Worm (Caenorhabditis elegans) whole organism, young adult: ENCODE results near the gene Y43C5A.2.
A peak's percentile ranks its signal among the peaks of the same experiment; 100 is the strongest.

ENCODE experiments used
- F37B4.10 ChIP-seq: fragments of 200-800 bp; sonication (Bioruptor generic); IDR thresholded peaks from 2 replicates; pipeline ENCODE4 v1.3.6; 2022; ENCODE audit warnings: missing genetic modification characterization, missing compliant biosample characterization
- F49E8.2 ChIP-seq: sonication (generic microtip); optimal IDR thresholded peaks from 3 replicates; lab custom pipeline; 2017; ENCODE audit warnings: missing genetic modification characterization, mild to moderate bottlenecking, missing compliant biosample characterization, antibody characterized with exemption, moderate library complexity; ENCODE audit not compliant: insufficient read depth
- Y53G8AR.9 ChIP-seq: fragments of 200-800 bp; sonication (Bioruptor generic); conservative IDR thresholded peaks from 2 replicates; pipeline ENCODE4 v1.3.6; 2022; ENCODE audit warnings: missing genetic modification reagents, missing genetic modification characterization, missing compliant biosample characterization
- ama-1 ChIP-seq, 3 experiments: fragments of 150-350 bp in 1 of 3; sonication (generic microtip) in 2 of 3; optimal IDR thresholded peaks; 2 replicates each; lab custom pipeline; 2014 to 2018; ENCODE audit warnings: missing biosample characterization in 2 of 3, missing genetic modification characterization in 2 of 3, missing genetic modification reagents in 2 of 3
- ceh-100 ChIP-seq: fragments of 200-800 bp; sonication (Bioruptor generic); IDR thresholded peaks from 2 replicates; pipeline ENCODE4 v1.3.6; 2022; ENCODE audit warnings: missing genetic modification reagents, missing genetic modification characterization, missing compliant biosample characterization
- chd-7 ChIP-seq: sonication (generic microtip); optimal IDR thresholded peaks from 2 replicates; lab custom pipeline; 2016; ENCODE audit warnings: mild to moderate bottlenecking, missing genetic modification characterization, moderate library complexity, missing compliant biosample characterization
- dpl-1 ChIP-seq: fragments of 150-350 bp; optimal IDR thresholded peaks from 2 replicates; lab custom pipeline; 2014; ENCODE audit warnings: missing biosample characterization, missing genetic modification reagents, missing genetic modification characterization
- let-607 ChIP-seq, 2 experiments: fragments of 200-800 bp in 1 of 2; sonication (Bioruptor generic) in 1 of 2; sonication (generic microtip) in 1 of 2; optimal IDR thresholded peaks; 2 replicates each; lab custom pipeline; 2016 to 2018; ENCODE audit warnings: mild to moderate bottlenecking in 2 of 2, missing compliant biosample characterization in 2 of 2, missing genetic modification characterization in 2 of 2, moderate library complexity in 2 of 2, missing genotype in 1 of 2
- mxl-1 ChIP-seq: sonication (generic microtip); optimal IDR thresholded peaks from 2 replicates; lab custom pipeline; 2016; ENCODE audit warnings: missing genetic modification characterization, missing compliant biosample characterization
- snpc-3.4 ChIP-seq: sonication (generic microtip); optimal IDR thresholded peaks from 2 replicates; lab custom pipeline; 2017; ENCODE audit warnings: missing genetic modification characterization, mild to moderate bottlenecking, missing compliant biosample characterization, antibody characterized with exemption, moderate library complexity, missing genotype, missing genetic modification reagents
- snpc-4 ChIP-seq, 5 experiments: fragments of 150-350 bp in 1 of 5; sonication (generic microtip) in 4 of 5; optimal IDR thresholded peaks; 2 replicates each; lab custom pipeline; 2014 to 2018; ENCODE audit warnings: missing genetic modification characterization in 5 of 5, missing biosample characterization in 3 of 5, antibody characterized with exemption in 2 of 5, mild to moderate bottlenecking in 2 of 5, missing compliant biosample characterization in 2 of 5, missing genotype in 2 of 5, moderate library complexity in 2 of 5, missing genetic modification reagents in 1 of 5
- somi-1 ChIP-seq: fragments of 200-800 bp; sonication (Bioruptor generic); optimal IDR thresholded peaks from 2 replicates; lab custom pipeline; 2018; ENCODE audit warnings: mild to moderate bottlenecking, missing genetic modification characterization, missing compliant biosample characterization
- ztf-26 ChIP-seq: sonication (generic microtip); optimal IDR thresholded peaks from 2 replicates; lab custom pipeline; 2017; ENCODE audit warnings: missing genetic modification characterization, missing compliant biosample characterization

DNA sequence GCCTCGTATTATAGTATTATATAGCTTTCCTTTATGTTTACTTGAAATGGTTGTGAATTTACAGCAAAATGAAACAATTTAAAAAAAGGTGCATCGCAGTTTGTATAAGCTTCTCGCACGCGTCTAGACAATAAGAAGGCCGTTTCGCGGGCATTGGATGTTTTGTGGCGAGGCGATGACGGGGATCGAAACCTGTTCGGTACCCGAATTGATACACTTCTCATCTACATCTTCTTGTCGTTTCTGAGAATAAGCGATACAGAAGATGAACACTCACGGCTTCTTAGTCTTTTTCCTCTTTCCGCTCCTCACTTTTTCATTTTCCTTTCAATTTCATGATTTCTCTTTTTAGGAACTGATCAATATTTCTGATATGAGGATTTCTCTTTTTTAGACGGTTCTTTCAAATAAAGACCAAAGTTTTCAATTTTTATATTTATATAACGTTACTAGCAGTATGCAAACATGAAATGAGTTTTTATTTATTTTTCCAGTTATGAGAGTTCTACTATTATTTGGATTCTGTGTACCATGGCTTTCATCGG lies 23.9 kb upstream of the Y43C5A.2 start, which contains the start of gene F01G10.10:
- no peak for TF ChIP-seq ceh-100 (GFP tag; lab: Robert Waterston, UW)
- peak; percentile 54; the same call in 1 of the 2 replicates for TF ChIP-seq Y53G8AR.9 (GFP tag; lab: Robert Waterston, UW)
- TF ChIP-seq F49E8.2 = peak; percentile 5
- peak; percentile 19 for TF ChIP-seq ama-1 (optimal IDR thresholded peaks at IDR 0.05; lab: Kevin White, UChicago)
- no peak for TF ChIP-seq ama-1 (GFP tag; optimal IDR thresholded peaks at IDR 0.05; lab: Kevin White, UChicago)
- no peak for TF ChIP-seq snpc-3.4 (tag; lab: Kevin White, UChicago)
- TF ChIP-seq dpl-1 = no peak
- peak; percentile 46 for TF ChIP-seq chd-7
- TF ChIP-seq somi-1 (GFP tag; lab: Kevin White, UChicago) = no peak
- TF ChIP-seq ztf-26 = peak; percentile 7
- TF ChIP-seq mxl-1 (tag; lab: Kevin White, UChicago) = no peak
- peak in 1 of 2 experiments; percentile 26 for TF ChIP-seq let-607 (tag; optimal IDR thresholded peaks at IDR 0.05; lab: Kevin White, UChicago)
- no peak for TF ChIP-seq snpc-4 (GFP tag; optimal IDR thresholded peaks at IDR 0.05; lab: Kevin White, UChicago)
- peak in 2 of 4 experiments; percentile 19 to 39 for TF ChIP-seq snpc-4 (tag; optimal IDR thresholded peaks at IDR 0.05; lab: Kevin White, UChicago)
- TF ChIP-seq F37B4.10 (GFP tag; lab: Robert Waterston, UW) = 0 out of 2 replicates have a peak, but pooled peaks have one; percentile 43
